Fruit fly (Drosophila melanogaster) S2 (cell line): Measurements from ENCODE around the gene Tet.

Experiments
- CG8478 ChIP-seq: fragments of >200 bp; optimal IDR thresholded peaks from 2 replicates; lab custom pipeline; 2018
- CTCF ChIP-seq, 2 experiments: fragments of >200 bp; optimal IDR thresholded peaks; 2 replicates each; lab custom pipeline; 2018

dm6 chr3L:2879827-2880131 lies 821 bp upstream of the Tet start:
- TF ChIP-seq CTCF (optimal IDR thresholded peaks at IDR 0.05; lab: Kevin White, UChicago) (no peak), CG8478 (lab: Kevin White, UChicago) (no peak)
